Fruit fly (Drosophila melanogaster): Measurements from ENCODE around the gene CG1571.

CG1571 gene

DNA sequence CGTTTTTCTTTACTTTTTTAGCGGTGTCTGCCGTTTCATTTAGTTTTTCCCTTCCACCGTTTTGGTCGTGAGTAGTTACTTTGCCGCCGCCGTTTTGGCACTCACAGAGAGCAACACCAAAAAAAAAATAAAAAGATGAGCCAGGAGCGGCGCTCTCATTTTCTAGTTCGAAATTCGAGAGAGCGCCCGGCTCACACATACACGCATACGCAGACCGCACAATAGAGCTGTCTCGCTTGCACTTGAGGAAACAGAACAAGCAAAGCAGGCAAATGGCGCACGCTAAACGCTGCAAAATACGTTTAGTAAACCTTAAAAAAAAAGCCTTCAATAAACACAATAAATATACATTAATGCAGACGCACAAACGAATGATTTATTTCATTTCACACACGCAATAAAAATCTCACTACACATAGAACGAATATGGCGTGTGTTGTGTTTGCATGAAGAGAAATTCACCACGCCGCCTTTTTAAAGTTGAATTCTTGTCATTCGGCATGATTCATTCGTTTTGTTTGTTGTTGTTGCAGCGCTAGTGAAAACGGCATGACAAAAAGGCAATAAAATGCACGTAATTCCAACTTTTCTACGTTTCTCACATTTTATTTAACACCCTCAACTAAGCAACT lies 19.0 kb upstream of the CG1571 start (continued):
- TF ChIP-seq sob (GFP tag; IDR thresholded peaks at IDR 0.05) = no peak
- no peak for TF ChIP-seq odd (GFP tag; optimal IDR thresholded peaks at IDR 0.05)
- TF ChIP-seq CG1832 (GFP tag; optimal IDR thresholded peaks at IDR 0.05) = peak; percentile 58
- TF ChIP-seq CG17612 (GFP tag; IDR thresholded peaks at IDR 0.05) = no peak
- TF ChIP-seq CG4424 (GFP tag; optimal IDR thresholded peaks at IDR 0.05) = no peak
- TF ChIP-seq btn (GFP tag; optimal IDR thresholded peaks at IDR 0.05) = no peak
- no peak for TF ChIP-seq shn (GFP tag; optimal IDR thresholded peaks at IDR 0.05)
- no peak for TF ChIP-seq psq (GFP tag; optimal IDR thresholded peaks at IDR 0.05)
- TF ChIP-seq CG8089 (GFP tag; optimal IDR thresholded peaks at IDR 0.05) = no peak
- peak; percentile 87 for TF ChIP-seq sqz (GFP tag; optimal IDR thresholded peaks at IDR 0.05)
- TF ChIP-seq CG33213 (GFP tag; optimal IDR thresholded peaks at IDR 0.05) = no peak
- no peak for TF ChIP-seq CG12942 (GFP tag; optimal IDR thresholded peaks at IDR 0.05)
- TF ChIP-seq zfh1 (GFP tag; IDR thresholded peaks at IDR 0.05) = no peak
- TF ChIP-seq CG14667 (GFP tag; IDR thresholded peaks at IDR 0.05) = no peak
- TF ChIP-seq gcm (GFP tag; optimal IDR thresholded peaks at IDR 0.05) = no peak
- no peak for TF ChIP-seq repo (GFP tag; optimal IDR thresholded peaks at IDR 0.05)
- no peak for TF ChIP-seq Eip74EF (GFP tag; optimal IDR thresholded peaks at IDR 0.05)
- TF ChIP-seq al (GFP tag; IDR thresholded peaks at IDR 0.05) = no peak
- TF ChIP-seq Meics (GFP tag; optimal IDR thresholded peaks at IDR 0.05) = no peak
- peak; percentile 87 for TF ChIP-seq cg (GFP tag; optimal IDR thresholded peaks at IDR 0.05)
- no peak for TF ChIP-seq klu (GFP tag; IDR thresholded peaks at IDR 0.05)
- TF ChIP-seq CG1647 (GFP tag; optimal IDR thresholded peaks at IDR 0.05) = no peak
- TF ChIP-seq slbo (GFP tag; IDR thresholded peaks at IDR 0.05) = no peak
- TF ChIP-seq CG1024 (GFP tag; IDR thresholded peaks at IDR 0.05) = no peak
- TF ChIP-seq H2.0 (GFP tag; IDR thresholded peaks at IDR 0.05) = no peak
- TF ChIP-seq CG11085 (GFP tag; IDR thresholded peaks at IDR 0.05) = no peak
- TF ChIP-seq crol (GFP tag; IDR thresholded peaks at IDR 0.05) = no peak
- TF ChIP-seq Ada2b (GFP tag; IDR thresholded peaks at IDR 0.05) = no peak
- TF ChIP-seq Trl (optimal IDR thresholded peaks at IDR 0.05) = peak; percentile 84 to 90
- no peak for TF ChIP-seq Trl (GFP tag; optimal IDR thresholded peaks at IDR 0.05)
- peak; percentile 32; the same call in 1 of the 3 replicates for TF ChIP-seq CG34224 (GFP tag; IDR thresholded peaks at IDR 0.05; ENCODE audit: partially characterized antibody)
- no peak for TF ChIP-seq CG2116 (GFP tag; optimal IDR thresholded peaks at IDR 0.05)
- no peak for TF ChIP-seq zen (tag; optimal IDR thresholded peaks at IDR 0.05)
- TF ChIP-seq Dek (tag; optimal IDR thresholded peaks at IDR 0.05) = no peak
- TF ChIP-seq zen2 (GFP tag; IDR thresholded peaks at IDR 0.05; ENCODE audit: partially characterized antibody) = no peak
- TF ChIP-seq CG3838 (GFP tag; optimal IDR thresholded peaks at IDR 0.05) = no peak
- no peak for TF ChIP-seq Jarid2 (GFP tag; optimal IDR thresholded peaks at IDR 0.05)
- no peak for TF ChIP-seq CG9727 (GFP tag; optimal IDR thresholded peaks at IDR 0.05)
- TF ChIP-seq CG6854 (GFP tag; optimal IDR thresholded peaks at IDR 0.05) = no peak
- no peak for TF ChIP-seq toy (GFP tag; IDR thresholded peaks at IDR 0.05)
- TF ChIP-seq ATbp (GFP tag; optimal IDR thresholded peaks at IDR 0.05) = no peak
- TF ChIP-seq NC2α (GFP tag; optimal IDR thresholded peaks at IDR 0.05) = no peak
- TF ChIP-seq Ssrp (tag; optimal IDR thresholded peaks at IDR 0.05) = no peak
- TF ChIP-seq trem (tag; optimal IDR thresholded peaks at IDR 0.05) = no peak
- no peak for TF ChIP-seq hkb (optimal IDR thresholded peaks at IDR 0.05)
- TF ChIP-seq hkb (GFP tag; IDR thresholded peaks at IDR 0.05) = no peak
- TF ChIP-seq Aef1 (GFP tag; IDR thresholded peaks at IDR 0.05) = no peak
- TF ChIP-seq ems (GFP tag; optimal IDR thresholded peaks at IDR 0.05) = no peak
- TF ChIP-seq emc (GFP tag; optimal IDR thresholded peaks at IDR 0.05) = no peak
- TF ChIP-seq phol (tag; optimal IDR thresholded peaks at IDR 0.05) = peak; percentile 68
- no peak for TF ChIP-seq sima (GFP tag; optimal IDR thresholded peaks at IDR 0.05)
- TF ChIP-seq YL-1 (GFP tag; optimal IDR thresholded peaks at IDR 0.05) = peak; percentile 21
